Worm (Caenorhabditis elegans) whole organism, midembryonic: ENCODE measurements around the gene F25B4.8.
"Not testable (repeated sequence)": the region's sequence is repeated elsewhere in the genome, so short reads cannot be mapped to it uniquely, and the experiment has no call there.

Source experiments
- T22C8.4 ChIP-seq: fragments of 200-800 bp; sonication (Bioruptor generic); IDR thresholded peaks from 2 replicates; pipeline ENCODE4 v1.3.6; 2022; ENCODE audit warnings: missing genetic modification characterization, missing compliant biosample characterization
- flt-1 ChIP-seq: fragments of 200-800 bp; sonication (Bioruptor generic); IDR thresholded peaks from 2 replicates; pipeline ENCODE4 v1.3.6; 2022; ENCODE audit warnings: missing genetic modification characterization, missing compliant biosample characterization
- klf-2 ChIP-seq: fragments of 200-800 bp; sonication (Bioruptor generic); conservative IDR thresholded peaks from 2 replicates; pipeline ENCODE4 v1.3.6; 2022; ENCODE audit warnings: missing genetic modification reagents, missing genetic modification characterization, missing compliant biosample characterization
- med-1 ChIP-seq: sonication (generic microtip); optimal IDR thresholded peaks from 2 replicates; lab custom pipeline; 2017; ENCODE audit warnings: missing genetic modification characterization, mild to moderate bottlenecking, missing compliant biosample characterization, antibody characterized with exemption, missing genetic modification reagents; ENCODE audit not compliant: insufficient read depth
- ztf-23 ChIP-seq: fragments of 200-800 bp; sonication (Bioruptor generic); IDR thresholded peaks from 2 replicates; pipeline ENCODE4 v1.3.6; 2022; ENCODE audit warnings: missing genetic modification reagents, missing genetic modification characterization, missing compliant biosample characterization
- ztf-29 ChIP-seq: fragments of 200-800 bp; sonication (Bioruptor generic); IDR thresholded peaks from 2 replicates; pipeline ENCODE4 v1.3.6; 2022; ENCODE audit warnings: missing genetic modification reagents, missing genetic modification characterization, missing compliant biosample characterization

- TF ChIP-seq flt-1 (GFP tag; lab: Robert Waterston, UW); med-1 (GFP tag; lab: Kevin White, UChicago); ztf-23 (GFP tag; lab: Robert Waterston, UW); klf-2 (GFP tag; lab: Robert Waterston, UW); ztf-29; T22C8.4: not testable (repeated sequence)
Measured at ce11 chrV:5663317-5663716, 28.2 kb downstream of the F25B4.8 start, which contains the start of gene C14C11.1.
